Fruit fly (Drosophila melanogaster) whole organism, embryonic: ENCODE measurements around the gene CecB.

Experiments used
- ATbp ChIP-seq: fragments of 200-800 bp; sonication (Bioruptor generic); optimal IDR thresholded peaks from 2 replicates; lab custom pipeline; 2017; ENCODE audit warnings: missing biosample characterization, mild to moderate bottlenecking, missing genetic modification characterization, missing genetic modification reagents
- CG10209 ChIP-seq: fragments of 200-800 bp; sonication (Bioruptor generic); optimal IDR thresholded peaks from 3 replicates; lab custom pipeline; 2017; ENCODE audit warnings: missing biosample characterization, mild to moderate bottlenecking, missing genetic modification characterization, missing genetic modification reagents
- CG10321 ChIP-seq: fragments of 200-800 bp; sonication (Bioruptor generic); IDR thresholded peaks from 2 replicates; pipeline ENCODE4 v1.3.6; 2022; ENCODE audit warnings: missing biosample characterization, missing genetic modification characterization
- CG13123 ChIP-seq: fragments of 200-800 bp; sonication (Bioruptor generic); optimal IDR thresholded peaks from 2 replicates; lab custom pipeline; 2016; ENCODE audit warnings: missing biosample characterization, missing genetic modification characterization
- CG13424 ChIP-seq: fragments of 200-800 bp; sonication (Bioruptor generic); optimal IDR thresholded peaks from 2 replicates; lab custom pipeline; 2019; ENCODE audit warnings: missing biosample characterization, mild to moderate bottlenecking, missing genetic modification characterization, moderate library complexity
- CG14860 ChIP-seq: fragments of 200-800 bp; sonication (Bioruptor generic); IDR thresholded peaks from 3 replicates; pipeline ENCODE4 v1.3.6; 2022; ENCODE audit warnings: missing biosample characterization, missing genetic modification characterization; ENCODE audit not compliant: partially characterized antibody
- CG15696 ChIP-seq: fragments of 200-800 bp; sonication (Bioruptor generic); optimal IDR thresholded peaks from 2 replicates; lab custom pipeline; 2019; ENCODE audit warnings: missing biosample characterization, mild to moderate bottlenecking, missing genetic modification characterization, moderate library complexity
- CG16863 ChIP-seq: fragments of 200-800 bp; sonication (Bioruptor generic); optimal IDR thresholded peaks from 3 replicates; lab custom pipeline; 2016; ENCODE audit warnings: missing biosample characterization, missing genetic modification characterization
- CG17328 ChIP-seq: fragments of 200-800 bp; sonication (Bioruptor generic); IDR thresholded peaks from 2 replicates; pipeline ENCODE4 v1.3.6; 2022; ENCODE audit warnings: missing biosample characterization, missing genetic modification characterization
- CG2712 ChIP-seq: fragments of 200-800 bp; optimal IDR thresholded peaks from 3 replicates; lab custom pipeline; 2019; ENCODE audit warnings: missing biosample characterization, mild to moderate bottlenecking, missing genetic modification characterization, moderate library complexity
- CG31388 ChIP-seq: fragments of 200-800 bp; sonication (Bioruptor generic); optimal IDR thresholded peaks from 2 replicates; lab custom pipeline; 2016; ENCODE audit warnings: missing biosample characterization, missing genetic modification characterization
- CG4424 ChIP-seq: fragments of 200-800 bp; sonication (Bioruptor generic); optimal IDR thresholded peaks from 3 replicates; lab custom pipeline; 2016; ENCODE audit warnings: missing biosample characterization, missing genetic modification characterization
- CG4707 ChIP-seq: fragments of 200-800 bp; sonication (Bioruptor generic); optimal IDR thresholded peaks from 2 replicates; lab custom pipeline; 2018; ENCODE audit warnings: missing biosample characterization, mild to moderate bottlenecking, missing genetic modification characterization, moderate library complexity
- CG5245 ChIP-seq: fragments of 200-800 bp; sonication (Bioruptor generic); optimal IDR thresholded peaks from 3 replicates; lab custom pipeline; 2016; ENCODE audit warnings: missing biosample characterization, missing genetic modification characterization
- CG6272 ChIP-seq: fragments of 200-800 bp; sonication (Bioruptor generic); IDR thresholded peaks from 2 replicates; pipeline ENCODE4 v1.3.6; 2022; ENCODE audit warnings: missing biosample characterization, missing genetic modification characterization
- CG7786 ChIP-seq: fragments of 200-800 bp; sonication (Bioruptor generic); optimal IDR thresholded peaks from 2 replicates; lab custom pipeline; 2016; ENCODE audit warnings: missing biosample characterization, missing genetic modification characterization
- CG7928 ChIP-seq: fragments of 200-800 bp; sonication (Bioruptor generic); optimal IDR thresholded peaks from 2 replicates; lab custom pipeline; 2017; ENCODE audit warnings: missing biosample characterization, mild to moderate bottlenecking, missing genetic modification characterization
- CG8290 ChIP-seq, 3 experiments: fragments of 200-800 bp; sonication (Bioruptor generic); optimal IDR thresholded peaks; 2 replicates each; lab custom pipeline; 2016 to 2019; ENCODE audit warnings: missing biosample characterization in 3 of 3, missing genetic modification characterization in 3 of 3, mild to moderate bottlenecking in 2 of 3, moderate library complexity in 1 of 3
- CTCF ChIP-seq: fragments of 200-800 bp; sonication (Bioruptor generic); optimal IDR thresholded peaks from 2 replicates; lab custom pipeline; 2017; ENCODE audit warnings: missing biosample characterization, mild to moderate bottlenecking, missing genetic modification characterization, moderate library complexity
- Dfd ChIP-seq, 2 experiments: fragments of >200 bp; optimal IDR thresholded peaks; 2 replicates each; lab custom pipeline; 2017; ENCODE audit warnings: missing biosample characterization in 2 of 2, missing genetic modification characterization in 2 of 2
- Eip74EF ChIP-seq, 2 experiments: fragments of 200-800 bp in 1 of 2; fragments of >200 bp in 1 of 2; sonication (Bioruptor generic) in 1 of 2; optimal IDR thresholded peaks; 2 replicates each; lab custom pipeline; 2017 to 2019; ENCODE audit warnings: missing biosample characterization in 2 of 2, missing genetic modification characterization in 2 of 2, mild to moderate bottlenecking in 1 of 2, moderate library complexity in 1 of 2
- Ets65A ChIP-seq: fragments of 200-800 bp; sonication (Bioruptor generic); peaks from one replicate; lab custom pipeline; 2016; ENCODE audit warnings: missing biosample characterization, missing genetic modification characterization
- HLHmδ ChIP-seq: fragments of 200-800 bp; sonication (Bioruptor generic); optimal IDR thresholded peaks from 2 replicates; lab custom pipeline; 2018; ENCODE audit warnings: missing biosample characterization, mild to moderate bottlenecking, missing genetic modification characterization, moderate library complexity
- Hey ChIP-seq: fragments of 200-800 bp; sonication (Bioruptor generic); optimal IDR thresholded peaks from 3 replicates; lab custom pipeline; 2018; ENCODE audit warnings: missing biosample characterization, mild to moderate bottlenecking, missing genetic modification characterization
- Hr39 ChIP-seq: fragments of >200 bp; optimal IDR thresholded peaks from 2 replicates; lab custom pipeline; 2017
- Myb ChIP-seq: fragments of 200-800 bp; sonication (Bioruptor generic); optimal IDR thresholded peaks from 2 replicates; lab custom pipeline; 2016; ENCODE audit warnings: missing biosample characterization, missing genetic modification characterization
- NC2α ChIP-seq: fragments of 200-800 bp; sonication (Bioruptor generic); optimal IDR thresholded peaks from 2 replicates; lab custom pipeline; 2016; ENCODE audit warnings: missing biosample characterization, missing genetic modification characterization
- NC2β ChIP-seq: fragments of 200-800 bp; sonication (Bioruptor generic); optimal IDR thresholded peaks from 2 replicates; lab custom pipeline; 2016; ENCODE audit warnings: missing biosample characterization, missing genetic modification characterization
- Oli ChIP-seq: fragments of 200-800 bp; sonication (Bioruptor generic); optimal IDR thresholded peaks from 2 replicates; lab custom pipeline; 2018; ENCODE audit warnings: missing biosample characterization, mild to moderate bottlenecking, missing genetic modification characterization, moderate library complexity
- Optix ChIP-seq: fragments of 200-800 bp; sonication (Bioruptor generic); IDR thresholded peaks from 3 replicates; pipeline ENCODE4 v1.3.6; 2022; ENCODE audit warnings: missing biosample characterization, missing genetic modification characterization
- PHDP ChIP-seq: fragments of 200-800 bp; sonication (Bioruptor generic); optimal IDR thresholded peaks from 3 replicates; lab custom pipeline; 2018; ENCODE audit warnings: missing biosample characterization, mild to moderate bottlenecking, missing genetic modification characterization, moderate library complexity
- Taf1 ChIP-seq: fragments of 200-800 bp; sonication (Bioruptor generic); IDR thresholded peaks from 2 replicates; pipeline ENCODE4 v1.3.6; 2022; ENCODE audit warnings: missing biosample characterization, missing genetic modification characterization
- ase ChIP-seq: fragments of 200-800 bp; sonication (Bioruptor generic); IDR thresholded peaks from 3 replicates; pipeline ENCODE4 v1.3.6; 2022; ENCODE audit warnings: missing biosample characterization, missing genetic modification characterization
- fd64A ChIP-seq: fragments of 200-800 bp; sonication (Bioruptor generic); optimal IDR thresholded peaks from 3 replicates; lab custom pipeline; 2018; ENCODE audit warnings: missing biosample characterization, mild to moderate bottlenecking, missing genetic modification characterization
- gsb-n ChIP-seq: fragments of 200-800 bp; sonication (Bioruptor generic); optimal IDR thresholded peaks from 3 replicates; lab custom pipeline; 2018; ENCODE audit warnings: missing biosample characterization, mild to moderate bottlenecking, missing genetic modification characterization
- hb ChIP-seq: fragments of 200-800 bp; sonication (Bioruptor generic); IDR thresholded peaks from 3 replicates; pipeline ENCODE4 v1.3.6; 2022; ENCODE audit warnings: missing biosample characterization, missing genetic modification characterization; ENCODE audit not compliant: partially characterized antibody
- hbn ChIP-seq: fragments of 200-800 bp; sonication (Bioruptor generic); IDR thresholded peaks from 2 replicates; pipeline ENCODE4 v1.3.6; 2022; ENCODE audit warnings: missing biosample characterization, missing genetic modification characterization; ENCODE audit not compliant: partially characterized antibody
- hth ChIP-seq: fragments of >200 bp; optimal IDR thresholded peaks from 2 replicates; lab custom pipeline; 2017; ENCODE audit warnings: inconsistent platforms
- jigr1 ChIP-seq: fragments of 200-800 bp; sonication (Bioruptor generic); IDR thresholded peaks from 3 replicates; pipeline ENCODE4 v1.3.6; 2022; ENCODE audit warnings: missing biosample characterization, missing genetic modification characterization
- luna ChIP-seq: fragments of 200-800 bp; sonication (Bioruptor generic); optimal IDR thresholded peaks from 2 replicates; lab custom pipeline; 2016; ENCODE audit warnings: missing biosample characterization, missing genetic modification characterization
- nerfin-1 ChIP-seq: fragments of 200-800 bp; sonication (Bioruptor generic); optimal IDR thresholded peaks from 3 replicates; lab custom pipeline; 2019; ENCODE audit warnings: missing biosample characterization, mild to moderate bottlenecking, missing genetic modification characterization, moderate library complexity
- nmo ChIP-seq: fragments of 200-800 bp; sonication (Bioruptor generic); optimal IDR thresholded peaks from 2 replicates; lab custom pipeline; 2018; ENCODE audit warnings: missing biosample characterization, mild to moderate bottlenecking, missing genetic modification characterization, moderate library complexity
- oc ChIP-seq: fragments of 200-800 bp; sonication (Bioruptor generic); optimal IDR thresholded peaks from 2 replicates; lab custom pipeline; 2018; ENCODE audit warnings: missing biosample characterization, mild to moderate bottlenecking, missing genetic modification characterization, moderate library complexity
- onecut ChIP-seq: fragments of 200-800 bp; sonication (Bioruptor generic); IDR thresholded peaks from 2 replicates; pipeline ENCODE4 v1.3.6; 2022; ENCODE audit warnings: missing biosample characterization, missing genetic modification characterization
- pzg ChIP-seq: fragments of 200-800 bp; sonication (Bioruptor generic); optimal IDR thresholded peaks from 3 replicates; lab custom pipeline; 2018; ENCODE audit warnings: missing biosample characterization, mild to moderate bottlenecking, missing genetic modification characterization, moderate library complexity
- schlank ChIP-seq: fragments of 200-800 bp; sonication (Bioruptor generic); optimal IDR thresholded peaks from 2 replicates; lab custom pipeline; 2018; ENCODE audit warnings: missing biosample characterization, mild to moderate bottlenecking, missing genetic modification characterization
- so ChIP-seq: fragments of 200-800 bp; sonication (Bioruptor generic); IDR thresholded peaks from 3 replicates; pipeline ENCODE4 v1.3.6; 2022; ENCODE audit warnings: missing biosample characterization, missing genetic modification characterization
- unpg ChIP-seq: fragments of 200-800 bp; sonication (Bioruptor generic); optimal IDR thresholded peaks from 3 replicates; lab custom pipeline; 2018; ENCODE audit warnings: missing biosample characterization, mild to moderate bottlenecking, missing genetic modification characterization, moderate library complexity
- zfh2 ChIP-seq: fragments of 200-800 bp; sonication (Bioruptor generic); optimal IDR thresholded peaks from 2 replicates; lab custom pipeline; 2016; ENCODE audit warnings: missing biosample characterization, missing genetic modification characterization

CecB gene

dm6 chr3R:30203104-30203986 lies 10.3 kb downstream of the CecB start (continued):
- TF ChIP-seq hth (no peak), nerfin-1 (tag; lab: Kevin White, UChicago) (peak; percentile 90), Oli (tag; lab: Kevin White, UChicago) (peak; percentile 94), PHDP (tag; lab: Kevin White, UChicago) (peak; percentile 91), CG15696 (tag; lab: Kevin White, UChicago) (peak; percentile 80), Ets65A (GFP tag; lab: Kevin White, UChicago) (peak; percentile 100), Taf1 (peak; percentile 72), onecut (GFP tag; lab: Robert Waterston, UW) (peak; percentile 91), CG10209 (GFP tag; lab: Kevin White, UChicago) (peak; percentile 94), NC2α (peak; percentile 90), so (GFP tag; lab: Robert Waterston, UW) (peak; percentile 96), CG6272 (GFP tag; lab: Robert Waterston, UW) (peak; percentile 84), Hey (peak; percentile 60), schlank (peak; percentile 83), CG13123 (GFP tag; lab: Kevin White, UChicago) (peak; percentile 77), ATbp (peak; percentile 94), CG13424 (tag; lab: Kevin White, UChicago) (peak; percentile 90), CG16863 (peak; percentile 95), hbn (GFP tag; lab: Robert Waterston, UW) (peak; percentile 55; the same call in 1 of the 2 replicates), CG8290 (GFP tag; optimal IDR thresholded peaks at IDR 0.05; lab: Kevin White, UChicago) (peak; percentile 89), CG8290 (tag; optimal IDR thresholded peaks at IDR 0.05; lab: Kevin White, UChicago) (peak; percentile 29 to 94), Optix (peak; percentile 98), CTCF (GFP tag; lab: Kevin White, UChicago) (peak; percentile 60), CG7928 (GFP tag; lab: Kevin White, UChicago) (peak; percentile 77), CG7786 (GFP tag; lab: Kevin White, UChicago) (peak; percentile 96), hb (GFP tag; lab: Robert Waterston, UW) (no peak), NC2β (GFP tag; lab: Kevin White, UChicago) (peak; percentile 84), CG17328 (GFP tag; lab: Robert Waterston, UW) (peak; percentile 70; the same call in 1 of the 2 replicates), luna (GFP tag; lab: Kevin White, UChicago) (peak; percentile 94), pzg (peak; percentile 24), Myb (GFP tag; lab: Kevin White, UChicago) (peak; percentile 89), CG5245 (GFP tag; lab: Kevin White, UChicago) (peak; percentile 96), Hr39 (lab: Kevin White, UChicago) (no peak), CG2712 (peak; percentile 94), ase (GFP tag; lab: Robert Waterston, UW) (peak; percentile 92), CG4707 (GFP tag; lab: Kevin White, UChicago) (peak; percentile 60), jigr1 (GFP tag; lab: Robert Waterston, UW) (peak; percentile 92), HLHmδ (GFP tag; lab: Kevin White, UChicago) (peak; percentile 90), CG10321 (peak; percentile 53; the same call in 1 of the 2 replicates), zfh2 (peak; percentile 96), gsb-n (peak; percentile 76), nmo (GFP tag; lab: Kevin White, UChicago) (peak; percentile 98), unpg (GFP tag; lab: Kevin White, UChicago) (peak; percentile 93), CG4424 (GFP tag; lab: Kevin White, UChicago) (peak; percentile 98), Eip74EF (GFP tag; optimal IDR thresholded peaks at IDR 0.05; lab: Kevin White, UChicago) (peak in 1 of 2 experiments; percentile 97), Dfd (GFP tag; optimal IDR thresholded peaks at IDR 0.05; lab: Kevin White, UChicago) (no peak), CG31388 (GFP tag; lab: Kevin White, UChicago) (peak; percentile 91), fd64A (GFP tag; lab: Kevin White, UChicago) (peak; percentile 91), CG14860 (no peak), oc (tag; lab: Kevin White, UChicago) (peak; percentile 83)
